Worm (Caenorhabditis elegans) whole organism, L1 larva: ENCODE measurements around the gene C05G5.7.

Experiments
- C16A3.4 ChIP-seq: fragments of 150-350 bp; optimal IDR thresholded peaks from 2 replicates; lab custom pipeline; 2014; ENCODE audit warnings: missing biosample characterization, missing genetic modification characterization
- F16B12.6 ChIP-seq: fragments of 150-350 bp; optimal IDR thresholded peaks from 2 replicates; lab custom pipeline; 2014; ENCODE audit warnings: missing biosample characterization, missing genetic modification characterization
- Y116A8C.19 ChIP-seq: sonication (generic microtip); optimal IDR thresholded peaks from 2 replicates; lab custom pipeline; 2016; ENCODE audit warnings: missing compliant biosample characterization, missing genetic modification characterization, borderline replicate concordance
- aha-1 ChIP-seq: fragments of 150-350 bp; optimal IDR thresholded peaks from 2 replicates; lab custom pipeline; 2014; ENCODE audit warnings: missing biosample characterization, missing genetic modification characterization
- alr-1 ChIP-seq: fragments of 200-800 bp; sonication (Bioruptor generic); optimal IDR thresholded peaks from 2 replicates; lab custom pipeline; 2018; ENCODE audit warnings: borderline replicate concordance, mild to moderate bottlenecking, missing genetic modification characterization, missing compliant biosample characterization
- aly-2 ChIP-seq: fragments of 150-350 bp; optimal IDR thresholded peaks from 2 replicates; lab custom pipeline; 2014; ENCODE audit warnings: missing biosample characterization, missing genetic modification characterization
- ama-1 ChIP-seq: fragments of 150-350 bp; optimal IDR thresholded peaks from 2 replicates; lab custom pipeline; 2014
- blmp-1 ChIP-seq: fragments of 150-350 bp; optimal IDR thresholded peaks from 2 replicates; lab custom pipeline; 2014; ENCODE audit warnings: missing biosample characterization, missing genetic modification characterization
- ceh-8 ChIP-seq: fragments of 200-800 bp; sonication (Bioruptor generic); optimal IDR thresholded peaks from 2 replicates; lab custom pipeline; 2018; ENCODE audit warnings: mild to moderate bottlenecking, missing genetic modification characterization, moderate library complexity, missing compliant biosample characterization
- ceh-82 ChIP-seq, 3 experiments: fragments of 150-350 bp in 1 of 3; sonication (generic microtip) in 2 of 3; optimal IDR thresholded peaks; 2 replicates each; lab custom pipeline; 2014 to 2017; ENCODE audit warnings: missing biosample characterization in 3 of 3, missing genetic modification characterization in 3 of 3
- ceh-90 ChIP-seq: sonication (generic microtip); optimal IDR thresholded peaks from 2 replicates; lab custom pipeline; 2016; ENCODE audit warnings: missing genetic modification characterization, missing compliant biosample characterization
- dpl-1 ChIP-seq, 3 experiments: fragments of 150-350 bp in 2 of 3; sonication (generic microtip) in 1 of 3; optimal IDR thresholded peaks; 2 replicates each; lab custom pipeline; 2014 to 2017; ENCODE audit warnings: missing biosample characterization in 3 of 3, missing genetic modification characterization in 3 of 3, missing genetic modification reagents in 3 of 3
- efl-1 ChIP-seq, 4 experiments: fragments of 150-350 bp; optimal IDR thresholded peaks in 3 of 4; peaks in 1 of 4; 1 replicate in 1 of 4; 2 replicates in 3 of 4; lab custom pipeline; 2014; ENCODE audit warnings: missing biosample characterization in 2 of 4, missing genetic modification characterization in 2 of 4, missing genetic modification reagents in 2 of 4
- efl-3 ChIP-seq: fragments of 200-800 bp; sonication (Bioruptor generic); optimal IDR thresholded peaks from 2 replicates; lab custom pipeline; 2018; ENCODE audit warnings: mild to moderate bottlenecking, missing genetic modification characterization, missing compliant biosample characterization
- egl-13 ChIP-seq: sonication (generic microtip); optimal IDR thresholded peaks from 2 replicates; lab custom pipeline; 2016; ENCODE audit warnings: missing genotype, missing genetic modification reagents, missing genetic modification characterization, missing compliant biosample characterization
- egl-27 ChIP-seq, 2 experiments: fragments of 150-350 bp in 1 of 2; sonication (generic microtip); optimal IDR thresholded peaks; 3 replicates each; lab custom pipeline; 2017 to 2018; ENCODE audit warnings: missing biosample characterization in 2 of 2, missing genetic modification characterization in 2 of 2, missing genetic modification reagents in 2 of 2
- elt-3 ChIP-seq, 6 experiments: fragments of 150-350 bp in 1 of 6; sonication (generic microtip); optimal IDR thresholded peaks; 2 replicates each; lab custom pipeline; 2017 to 2018; ENCODE audit warnings: missing biosample characterization in 6 of 6, missing genetic modification characterization in 6 of 6, inconsistent platforms in 1 of 6
- ets-5 ChIP-seq: fragments of 200-800 bp; sonication (Bioruptor generic); IDR thresholded peaks from 2 replicates; pipeline ENCODE4 v1.3.6; 2022; ENCODE audit warnings: missing genetic modification characterization, missing compliant biosample characterization
- fkh-4 ChIP-seq: sonication (generic microtip); optimal IDR thresholded peaks from 2 replicates; lab custom pipeline; 2016; ENCODE audit warnings: missing compliant biosample characterization, missing genetic modification characterization, borderline replicate concordance
- fkh-8 ChIP-seq: sonication (generic microtip); optimal IDR thresholded peaks from 2 replicates; lab custom pipeline; 2016; ENCODE audit warnings: mild to moderate bottlenecking, missing genetic modification characterization, missing compliant biosample characterization
- hlh-17 ChIP-seq: fragments of 200-800 bp; sonication (Bioruptor generic); optimal IDR thresholded peaks from 2 replicates; lab custom pipeline; 2018; ENCODE audit warnings: missing genetic modification characterization, mild to moderate bottlenecking, missing compliant biosample characterization, moderate library complexity, borderline replicate concordance
- irx-1 ChIP-seq: sonication (generic microtip); optimal IDR thresholded peaks from 2 replicates; lab custom pipeline; 2016; ENCODE audit warnings: missing genetic modification characterization, missing compliant biosample characterization
- isw-1 ChIP-seq: fragments of 200-800 bp; sonication (Bioruptor generic); IDR thresholded peaks from 2 replicates; pipeline ENCODE4 v1.3.6; 2022; ENCODE audit warnings: missing genetic modification characterization, missing compliant biosample characterization
- lin-14 ChIP-seq: fragments of 200-800 bp; sonication (Bioruptor generic); optimal IDR thresholded peaks from 2 replicates; lab custom pipeline; 2018; ENCODE audit warnings: mild to moderate bottlenecking, missing genetic modification characterization, moderate library complexity, missing compliant biosample characterization
- lin-35 ChIP-seq, 2 experiments: fragments of 150-350 bp; optimal IDR thresholded peaks; 2 replicates each; lab custom pipeline; 2014; ENCODE audit warnings: missing biosample characterization in 2 of 2, missing genetic modification characterization in 2 of 2, missing genetic modification reagents in 2 of 2
- lir-3 ChIP-seq: sonication (generic microtip); optimal IDR thresholded peaks from 2 replicates; lab custom pipeline; 2016; ENCODE audit warnings: mild to moderate bottlenecking, missing genetic modification characterization, moderate library complexity, missing compliant biosample characterization; ENCODE audit not compliant: poor library complexity
- lsy-2 ChIP-seq, 2 experiments: fragments of 150-350 bp; optimal IDR thresholded peaks; 2 replicates each; lab custom pipeline; 2014; ENCODE audit warnings: missing biosample characterization in 2 of 2, missing genetic modification characterization in 2 of 2
- mdl-1 ChIP-seq, 2 experiments: fragments of 150-350 bp; optimal IDR thresholded peaks; 2 replicates each; lab custom pipeline; 2014 to 2017; ENCODE audit warnings: missing biosample characterization in 2 of 2, missing genetic modification characterization in 2 of 2, inconsistent platforms in 1 of 2
- mef-2 ChIP-seq: fragments of 150-350 bp; optimal IDR thresholded peaks from 2 replicates; lab custom pipeline; 2014; ENCODE audit warnings: missing biosample characterization, missing genetic modification characterization
- nhr-11 ChIP-seq: fragments of 150-350 bp; optimal IDR thresholded peaks from 2 replicates; lab custom pipeline; 2014; ENCODE audit warnings: missing biosample characterization, missing genetic modification characterization
- nhr-19 ChIP-seq: fragments of 200-800 bp; sonication (Bioruptor generic); conservative IDR thresholded peaks from 2 replicates; pipeline ENCODE4 v1.3.6; 2022; ENCODE audit warnings: missing genetic modification characterization, missing compliant biosample characterization
- nhr-20 ChIP-seq: sonication (generic microtip); optimal IDR thresholded peaks from 2 replicates; lab custom pipeline; 2016; ENCODE audit warnings: mild to moderate bottlenecking, missing genetic modification characterization, missing compliant biosample characterization
- nhr-237 ChIP-seq: fragments of 150-350 bp; optimal IDR thresholded peaks from 2 replicates; lab custom pipeline; 2014; ENCODE audit warnings: missing biosample characterization, missing genetic modification characterization
- nhr-28 ChIP-seq: fragments of 150-350 bp; optimal IDR thresholded peaks from 2 replicates; lab custom pipeline; 2014; ENCODE audit warnings: missing biosample characterization, missing genetic modification characterization
- nhr-71 ChIP-seq: sonication (generic microtip); optimal IDR thresholded peaks from 2 replicates; lab custom pipeline; 2016; ENCODE audit warnings: mild to moderate bottlenecking, missing genetic modification characterization, moderate library complexity, missing compliant biosample characterization
- nhr-85 ChIP-seq: sonication (generic microtip); peaks from one replicate; lab custom pipeline; 2016; ENCODE audit warnings: missing genetic modification characterization, inconsistent platforms, missing compliant biosample characterization
- nhr-90 ChIP-seq: sonication (generic microtip); optimal IDR thresholded peaks from 2 replicates; lab custom pipeline; 2016; ENCODE audit warnings: mild to moderate bottlenecking, missing genetic modification characterization, missing compliant biosample characterization; ENCODE audit not compliant: poor library complexity
- pqm-1 ChIP-seq: sonication (generic microtip); optimal IDR thresholded peaks from 3 replicates; lab custom pipeline; 2017; ENCODE audit warnings: missing biosample characterization, missing genetic modification characterization
- rnt-1 ChIP-seq: sonication (generic microtip); optimal IDR thresholded peaks from 2 replicates; lab custom pipeline; 2016; ENCODE audit warnings: mild to moderate bottlenecking, missing genetic modification characterization, moderate library complexity, missing compliant biosample characterization
- snpc-4 ChIP-seq: fragments of 150-350 bp; optimal IDR thresholded peaks from 2 replicates; lab custom pipeline; 2014; ENCODE audit warnings: missing biosample characterization, missing genetic modification characterization
- snu-23 ChIP-seq: sonication (generic microtip); optimal IDR thresholded peaks from 2 replicates; lab custom pipeline; 2016; ENCODE audit warnings: missing genetic modification characterization, missing compliant biosample characterization
- sox-4 ChIP-seq: sonication (generic microtip); optimal IDR thresholded peaks from 2 replicates; lab custom pipeline; 2016; ENCODE audit warnings: missing genetic modification characterization, missing compliant biosample characterization
- sup-37 ChIP-seq: fragments of 200-800 bp; sonication (Bioruptor generic); optimal IDR thresholded peaks from 2 replicates; lab custom pipeline; 2018; ENCODE audit warnings: mild to moderate bottlenecking, missing genetic modification characterization, missing compliant biosample characterization
- unc-130 ChIP-seq: fragments of 150-350 bp; optimal IDR thresholded peaks from 2 replicates; lab custom pipeline; 2017; ENCODE audit warnings: missing biosample characterization, missing genetic modification characterization, inconsistent platforms
- unc-62 ChIP-seq: fragments of 150-350 bp; optimal IDR thresholded peaks from 2 replicates; lab custom pipeline; 2014; ENCODE audit warnings: missing biosample characterization, missing genetic modification reagents, missing genetic modification characterization
- vab-15 ChIP-seq: sonication (generic microtip); optimal IDR thresholded peaks from 2 replicates; lab custom pipeline; 2017; ENCODE audit warnings: missing genotype, mild to moderate bottlenecking, missing genetic modification characterization, missing compliant biosample characterization
- xbp-1 ChIP-seq: sonication (generic microtip); optimal IDR thresholded peaks from 2 replicates; lab custom pipeline; 2016; ENCODE audit warnings: missing genetic modification characterization, missing compliant biosample characterization

The C05G5.7 gene

ce11 chrX:14708176-14708642, 35.4 kb downstream of the C05G5.7 start (continued):
- TF ChIP-seq xbp-1 (tag; lab: Kevin White, UChicago): peak; percentile 92
- no peak for TF ChIP-seq hlh-17
- peak; percentile 78 to 81 for TF ChIP-seq lin-35 (GFP tag; optimal IDR thresholded peaks at IDR 0.05; lab: Kevin White, UChicago)
- TF ChIP-seq fkh-8 (tag; lab: Kevin White, UChicago): peak; percentile 99
- TF ChIP-seq pqm-1 (tag; lab: Kevin White, UChicago): no peak
- TF ChIP-seq mef-2 (tag; lab: Kevin White, UChicago): peak; percentile 89
- TF ChIP-seq mdl-1 (tag; optimal IDR thresholded peaks at IDR 0.05; lab: Kevin White, UChicago): peak; percentile 44 to 82
- peak; percentile 91 to 96 (median 93) for TF ChIP-seq ceh-82 (tag; optimal IDR thresholded peaks at IDR 0.05; lab: Kevin White, UChicago)
- TF ChIP-seq nhr-28 (tag; lab: Kevin White, UChicago): no peak
- peak; percentile 90 for TF ChIP-seq C16A3.4 (tag; lab: Kevin White, UChicago)
- TF ChIP-seq aly-2 (tag; lab: Kevin White, UChicago): no peak
- TF ChIP-seq irx-1 (tag; lab: Kevin White, UChicago): peak; percentile 84
- peak; percentile 54 for TF ChIP-seq blmp-1 (tag; lab: Kevin White, UChicago)
- peak; percentile 95 for TF ChIP-seq egl-13 (tag; lab: Kevin White, UChicago)
- TF ChIP-seq nhr-237 (tag; lab: Kevin White, UChicago): peak; percentile 81
- TF ChIP-seq egl-27 (tag; optimal IDR thresholded peaks at IDR 0.05; lab: Kevin White, UChicago): peak; percentile 44 to 81
- no peak for TF ChIP-seq alr-1 (tag; lab: Kevin White, UChicago)
- TF ChIP-seq snu-23 (GFP tag; lab: Kevin White, UChicago): peak; percentile 94
- TF ChIP-seq elt-3 (tag; optimal IDR thresholded peaks at IDR 0.05; lab: Kevin White, UChicago): peak in 4 of 6 experiments; percentile 20 to 79 (median 48)
- peak; percentile 54 for TF ChIP-seq F16B12.6
- TF ChIP-seq ets-5 (GFP tag; lab: Robert Waterston, UW): no peak
- TF ChIP-seq nhr-85 (tag; lab: Kevin White, UChicago): peak; percentile 95
- TF ChIP-seq nhr-11: peak; percentile 8
- TF ChIP-seq ceh-90: no peak
- peak; percentile 97 for TF ChIP-seq nhr-71
- peak; percentile 84 to 89 for TF ChIP-seq lsy-2 (tag; optimal IDR thresholded peaks at IDR 0.05; lab: Kevin White, UChicago)
- no peak for TF ChIP-seq efl-3 (GFP tag; lab: Kevin White, UChicago)
- TF ChIP-seq nhr-90 (tag; lab: Kevin White, UChicago): peak; percentile 83
- no peak for TF ChIP-seq Y116A8C.19 (tag; lab: Kevin White, UChicago)
- TF ChIP-seq aha-1 (tag; lab: Kevin White, UChicago): peak; percentile 87
- peak; percentile 83 for TF ChIP-seq sox-4 (tag; lab: Kevin White, UChicago)
- TF ChIP-seq unc-62 (GFP tag; lab: Kevin White, UChicago): no peak

DNA sequence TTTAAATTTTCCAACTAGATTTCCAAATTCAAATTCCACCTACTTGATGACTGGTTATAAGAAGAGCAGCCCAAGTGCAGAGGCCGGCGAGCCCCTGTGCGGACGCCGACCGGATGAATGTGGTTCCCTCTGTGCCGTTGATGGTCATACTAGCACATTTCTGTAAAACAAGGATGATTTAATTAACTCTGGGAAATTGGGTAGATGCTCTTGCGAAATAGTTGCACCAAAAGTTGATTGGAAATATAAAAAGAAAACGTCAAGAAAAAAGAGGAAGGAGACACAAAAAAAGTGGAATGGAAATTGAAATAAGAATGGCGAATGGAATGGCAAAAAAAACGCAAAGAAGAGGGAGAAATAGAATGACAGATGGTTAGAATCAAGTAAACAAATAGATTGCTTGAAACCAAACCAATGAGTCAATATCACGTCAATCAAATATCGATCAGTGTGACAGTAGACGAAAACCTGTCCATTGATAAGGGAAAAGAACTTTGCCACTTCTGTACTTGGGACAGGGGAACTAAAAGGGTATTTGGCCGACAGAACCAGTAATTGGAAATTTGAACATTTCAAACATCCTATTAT, 36.8 kb downstream of the C05G5.7 start, which contains the start of gene tmem-184:
Gene tmem-184, minus strand, starts transcription at position 164 of the 588 bp plus-strand sequence.
- TF ChIP-seq aly-2 (tag; lab: Kevin White, UChicago) (no peak), efl-3 (GFP tag; lab: Kevin White, UChicago) (no peak), snpc-4 (no peak), nhr-19 (GFP tag; lab: Robert Waterston, UW) (no peak), egl-13 (tag; lab: Kevin White, UChicago) (no peak), nhr-20 (no peak), elt-3 (tag; optimal IDR thresholded peaks at IDR 0.05; lab: Kevin White, UChicago) (peak in 2 of 6 experiments; percentile 7 to 26), unc-130 (tag; lab: Kevin White, UChicago) (no peak), ceh-8 (GFP tag; lab: Kevin White, UChicago) (no peak), sup-37 (no peak), nhr-85 (tag; lab: Kevin White, UChicago) (peak; percentile 64), unc-62 (GFP tag; lab: Kevin White, UChicago) (no peak), nhr-71 (peak; percentile 9), nhr-237 (tag; lab: Kevin White, UChicago) (no peak), mdl-1 (tag; optimal IDR thresholded peaks at IDR 0.05; lab: Kevin White, UChicago) (no peak), lin-35 (GFP tag; optimal IDR thresholded peaks at IDR 0.05; lab: Kevin White, UChicago) (peak in 1 of 2 experiments; percentile 39), nhr-90 (tag; lab: Kevin White, UChicago) (no peak), fkh-4 (tag; lab: Kevin White, UChicago) (no peak), lin-14 (GFP tag; lab: Kevin White, UChicago) (peak; percentile 57), F16B12.6 (no peak), dpl-1 (GFP tag; optimal IDR thresholded peaks at IDR 0.05; lab: Kevin White, UChicago) (no peak), ama-1 (lab: Kevin White, UChicago) (no peak), rnt-1 (no peak), vab-15 (tag; lab: Kevin White, UChicago) (no peak), pqm-1 (tag; lab: Kevin White, UChicago) (no peak), efl-1 (optimal IDR thresholded peaks at IDR 0.05; lab: Kevin White, UChicago) (no peak), efl-1 (GFP tag; optimal IDR thresholded peaks at IDR 0.05 in 1 of 2; lab: Kevin White, UChicago) (peak in 1 of 2 experiments; percentile 86), isw-1 (no peak), lir-3 (tag; lab: Kevin White, UChicago) (no peak)
